Fruit fly (Drosophila melanogaster): ENCODE measurements around the gene Nct.

Nct gene

dm6 chr3R:24851429-24851828, at the start of gene Nct:
Nct (plus strand) TSS chr3R:24851601.
- TF ChIP-seq CG17801 (GFP tag; optimal IDR thresholded peaks at IDR 0.05; ENCODE audit: partially characterized antibody) = peak; percentile 40

dm6 chr3R:24805048-24805447, 46.4 kb upstream of the Nct start, which contains the start of gene polybromo:
polybromo (minus strand) TSS chr3R:24805259.
- no peak for TF ChIP-seq CG17801 (GFP tag; optimal IDR thresholded peaks at IDR 0.05; ENCODE audit: partially characterized antibody)

- TF ChIP-seq CG17801 (GFP tag; optimal IDR thresholded peaks at IDR 0.05; ENCODE audit: partially characterized antibody) = no peak
Measured at dm6 chr3R:24807321-24807720, 44.1 kb upstream of the Nct start, which contains the start of gene CG6980. CG6980 (plus strand) TSS chr3R:24807621.

dm6 chr3R:24809576-24810279, 41.7 kb upstream of the Nct start:
- no peak for TF ChIP-seq CG17801 (GFP tag; optimal IDR thresholded peaks at IDR 0.05; ENCODE audit: partially characterized antibody)

- peak; percentile 73 for TF ChIP-seq CG17801 (GFP tag; optimal IDR thresholded peaks at IDR 0.05; ENCODE audit: partially characterized antibody)
Measured at dm6 chr3R:24810844-24811625, 40.4 kb upstream of the Nct start.

- TF ChIP-seq CG17801 (GFP tag; optimal IDR thresholded peaks at IDR 0.05; ENCODE audit: partially characterized antibody) = no peak
Measured at dm6 chr3R:24812394-24812793, 39.0 kb upstream of the Nct start.

- TF ChIP-seq CG17801 (GFP tag; optimal IDR thresholded peaks at IDR 0.05; ENCODE audit: partially characterized antibody) = no peak
Measured at dm6 chr3R:24812987-24813636, 38.3 kb upstream of the Nct start.

- peak; percentile 81 for TF ChIP-seq CG17801 (GFP tag; optimal IDR thresholded peaks at IDR 0.05; ENCODE audit: partially characterized antibody)
Measured at dm6 chr3R:24813637-24814301, 37.6 kb upstream of the Nct start, which contains the start of the genes lili and CG34150. lili (minus strand) TSS chr3R:24814012. CG34150 (plus strand) TSS chr3R:24814262.

dm6 chr3R:24816993-24817854, 34.2 kb upstream of the Nct start, which contains the start of the genes CG5808 and Saf-B:
CG5808 (minus strand) TSS chr3R:24817007.
Saf-B (plus strand) TSS chr3R:24817464.
- TF ChIP-seq CG17801 (GFP tag; optimal IDR thresholded peaks at IDR 0.05; ENCODE audit: partially characterized antibody) = no peak

- no peak for TF ChIP-seq CG17801 (GFP tag; optimal IDR thresholded peaks at IDR 0.05; ENCODE audit: partially characterized antibody)
Measured at dm6 chr3R:24823061-24823460, 28.3 kb upstream of the Nct start.

dm6 chr3R:24825548-24825947, 25.9 kb upstream of the Nct start, which contains the start of gene niki:
niki (minus strand) TSS chr3R:24825648.
- no peak for TF ChIP-seq CG17801 (GFP tag; optimal IDR thresholded peaks at IDR 0.05; ENCODE audit: partially characterized antibody)

- TF ChIP-seq CG17801 (GFP tag; optimal IDR thresholded peaks at IDR 0.05; ENCODE audit: partially characterized antibody) = no peak
Measured at dm6 chr3R:24828234-24828633, 23.2 kb upstream of the Nct start, which contains the start of gene RabX4. RabX4 (minus strand) TSS chr3R:24828409.

dm6 chr3R:24829887-24830351, 21.5 kb upstream of the Nct start, which contains the start of the genes Kaz and CG43273:
Kaz (minus strand) TSS chr3R:24829959.
CG43273 (plus strand) TSS chr3R:24830301.
- TF ChIP-seq CG17801 (GFP tag; optimal IDR thresholded peaks at IDR 0.05; ENCODE audit: partially characterized antibody) = peak; percentile 60
